Worm (Caenorhabditis elegans): Measurements from ENCODE around the gene srsx-21.
A peak's percentile ranks its signal among the peaks of the same experiment; 100 is the strongest.

srsx-21 gene

DNA sequence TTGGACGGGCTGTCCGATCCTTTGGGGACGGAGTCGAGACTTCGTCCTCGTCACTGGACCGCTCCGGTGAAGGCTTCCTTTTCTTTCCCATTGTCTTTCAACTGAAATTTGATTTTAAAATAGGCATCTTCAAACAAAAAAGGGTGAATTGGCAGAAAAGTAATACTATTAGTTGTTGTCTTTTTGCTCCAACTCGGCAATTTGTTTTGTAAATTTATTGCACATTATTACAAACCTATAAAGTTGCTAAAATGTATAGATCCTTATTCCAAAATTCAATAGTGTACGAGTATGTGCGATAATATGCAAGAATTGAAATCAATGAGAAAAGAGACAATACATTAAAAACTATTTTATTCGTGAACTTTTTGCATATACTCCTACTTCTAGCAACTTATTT lies 22.1 kb downstream of the srsx-21 start, which contains the start of gene lsy-12:
Gene lsy-12 (minus strand): TSS at position 101 of the 400 bp plus-strand sequence.
- TF ChIP-seq sdz-38 (tag; optimal IDR thresholded peaks at IDR 0.05), result no peak
- no peak for TF ChIP-seq cebp-1 (GFP tag; IDR thresholded peaks at IDR 0.05)
- TF ChIP-seq cebp-1 (tag; optimal IDR thresholded peaks at IDR 0.05), result no peak
- no peak for TF ChIP-seq B0336.3 (GFP tag; IDR thresholded peaks at IDR 0.05)
- TF ChIP-seq B0019.2 (GFP tag; conservative IDR thresholded peaks at IDR 0.05), result no peak
- TF ChIP-seq aptf-2 (GFP tag; conservative IDR thresholded peaks at IDR 0.05), result no peak
- no peak for TF ChIP-seq mcd-1 (GFP tag; IDR thresholded peaks at IDR 0.05)
- no peak for TF ChIP-seq Y53G8AR.9 (GFP tag; conservative IDR thresholded peaks at IDR 0.05)
- no peak for TF ChIP-seq sptf-2 (GFP tag; optimal IDR thresholded peaks at IDR 0.05)
- TF ChIP-seq madf-6 (GFP tag; IDR thresholded peaks at IDR 0.05), result no peak
- no peak for TF ChIP-seq dox-1 (GFP tag; IDR thresholded peaks at IDR 0.05)
- TF ChIP-seq nfya-2 (GFP tag; IDR thresholded peaks at IDR 0.05), result no peak
- no peak for TF ChIP-seq F57A8.1 (GFP tag; optimal IDR thresholded peaks at IDR 0.05)
- TF ChIP-seq ztf-18 (tag; optimal IDR thresholded peaks at IDR 0.05), result no peak
- TF ChIP-seq bed-2 (GFP tag; IDR thresholded peaks at IDR 0.05), result no peak
- TF ChIP-seq B0261.1 (tag; optimal IDR thresholded peaks at IDR 0.05), result no peak
- no peak for TF ChIP-seq athp-1 (tag; optimal IDR thresholded peaks at IDR 0.05)
- TF ChIP-seq nhr-90 (tag; optimal IDR thresholded peaks at IDR 0.05), result no peak
- TF ChIP-seq ztf-25 (GFP tag; IDR thresholded peaks at IDR 0.05), result no peak
- TF ChIP-seq dpl-1 (GFP tag; optimal IDR thresholded peaks at IDR 0.05), result no peak
- TF ChIP-seq egl-44 (GFP tag; IDR thresholded peaks at IDR 0.05), result no peak

DNA sequence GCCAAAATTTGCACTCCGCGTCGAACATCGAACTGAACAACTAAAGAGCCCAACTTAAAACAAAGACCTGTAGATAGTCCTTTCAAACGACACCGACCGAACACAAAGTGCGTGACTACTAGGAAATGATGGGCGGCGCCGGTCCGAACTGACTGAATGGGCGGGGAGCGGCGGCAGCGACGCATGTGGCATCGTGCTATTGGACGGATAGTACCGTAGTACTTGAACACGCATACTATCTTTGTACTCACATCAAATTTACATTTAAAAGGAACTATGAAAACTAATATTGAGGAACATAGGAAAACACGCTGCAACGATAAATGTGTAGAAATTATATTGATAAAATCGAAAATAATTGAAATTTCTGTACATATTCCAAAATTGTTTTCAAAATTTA lies 22.6 kb downstream of the srsx-21 start:
- TF ChIP-seq tlf-1 (GFP tag; optimal IDR thresholded peaks at IDR 0.05) (no peak), nfyb-1 (GFP tag; IDR thresholded peaks at IDR 0.05) (peak; percentile 92), madf-8 (GFP tag; conservative IDR thresholded peaks at IDR 0.05) (no peak), ztf-6 (GFP tag; IDR thresholded peaks at IDR 0.05) (no peak)

DNA sequence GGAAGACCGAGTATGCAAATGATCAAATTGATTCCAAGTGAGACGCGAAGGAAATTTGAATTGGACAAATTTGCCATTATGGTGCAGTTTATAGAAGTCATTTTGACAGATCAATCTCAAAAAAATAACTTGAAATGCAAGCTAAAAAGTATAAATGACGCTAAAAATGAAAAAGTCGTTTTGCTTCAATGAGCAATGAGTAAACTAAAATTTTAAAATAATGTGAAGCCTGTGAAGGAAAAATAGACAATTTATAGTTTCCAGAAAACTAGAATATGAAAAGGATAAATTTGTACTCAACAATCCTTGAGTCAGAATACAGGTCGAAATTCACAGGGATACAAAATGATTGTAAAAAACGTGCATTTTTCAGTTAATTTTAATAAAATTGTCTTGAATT lies 30.5 kb downstream of the srsx-21 start, which contains the start of gene srab-17:
Gene srab-17 (minus strand): TSS at position 101 of the 400 bp plus-strand sequence.
- TF ChIP-seq ceh-40 (GFP tag; IDR thresholded peaks at IDR 0.05) (no peak), lsy-27 (tag; optimal IDR thresholded peaks at IDR 0.05; ENCODE audit: borderline replicate concordance, insufficient read depth) (no peak), lir-1 (GFP tag; conservative IDR thresholded peaks at IDR 0.05) (no peak), mxl-1 (tag; optimal IDR thresholded peaks at IDR 0.05) (no peak), atf-7 (tag; optimal IDR thresholded peaks at IDR 0.05) (no peak), ceh-27 (GFP tag; optimal IDR thresholded peaks at IDR 0.05) (no peak), Y67H2A.10 (GFP tag; conservative IDR thresholded peaks at IDR 0.05) (no peak), cebp-1 (GFP tag; IDR thresholded peaks at IDR 0.05) (no peak), cebp-1 (tag; optimal IDR thresholded peaks at IDR 0.05) (no peak), egl-18 (GFP tag; IDR thresholded peaks at IDR 0.05) (no peak), nfyb-1 (GFP tag; IDR thresholded peaks at IDR 0.05) (no peak), B0336.3 (GFP tag; IDR thresholded peaks at IDR 0.05) (no peak), lag-1 (GFP tag; IDR thresholded peaks at IDR 0.05) (no peak), hrde-1 (tag; optimal IDR thresholded peaks at IDR 0.05; ENCODE audit: borderline replicate concordance) (no peak), ceh-91 (GFP tag; IDR thresholded peaks at IDR 0.05) (no peak), rpc-1 (optimal IDR thresholded peaks at IDR 0.05) (no peak), rpc-1 (tag; optimal IDR thresholded peaks at IDR 0.05) (no peak), hlh-12 (tag; optimal IDR thresholded peaks at IDR 0.05) (no peak)
